Worm (Caenorhabditis elegans) whole organism, late embryonic: Measurements from ENCODE around the gene glc-3.

Experiments used
- C08G9.2 ChIP-seq: sonication (generic microtip); optimal IDR thresholded peaks from 2 replicates; lab custom pipeline; 2016; ENCODE audit warnings: mild to moderate bottlenecking, missing genetic modification characterization, moderate library complexity, missing compliant biosample characterization
- T23F11.4 ChIP-seq: fragments of 200-800 bp; sonication (Bioruptor generic); optimal IDR thresholded peaks from 2 replicates; lab custom pipeline; 2018; ENCODE audit warnings: mild to moderate bottlenecking, missing genetic modification characterization, missing compliant biosample characterization
- ahr-1 ChIP-seq: sonication (generic microtip); optimal IDR thresholded peaks from 2 replicates; lab custom pipeline; 2016; ENCODE audit warnings: missing genetic modification characterization, missing compliant biosample characterization
- ama-1 ChIP-seq: fragments of 150-350 bp; optimal IDR thresholded peaks from 2 replicates; lab custom pipeline; 2014
- ceh-14 ChIP-seq: sonication (generic microtip); optimal IDR thresholded peaks from 2 replicates; lab custom pipeline; 2016; ENCODE audit warnings: missing genotype, missing genetic modification characterization, missing compliant biosample characterization
- ceh-30 ChIP-seq: fragments of 150-350 bp; optimal IDR thresholded peaks from 2 replicates; lab custom pipeline; 2014; ENCODE audit warnings: missing biosample characterization, missing genetic modification characterization
- ceh-31 ChIP-seq: sonication (generic microtip); optimal IDR thresholded peaks from 2 replicates; lab custom pipeline; 2016; ENCODE audit warnings: missing genetic modification characterization, missing compliant biosample characterization
- ceh-34 ChIP-seq: sonication (generic microtip); optimal IDR thresholded peaks from 2 replicates; lab custom pipeline; 2016; ENCODE audit warnings: mild to moderate bottlenecking, missing genetic modification characterization, missing compliant biosample characterization
- dmd-4 ChIP-seq: sonication (generic microtip); optimal IDR thresholded peaks from 2 replicates; lab custom pipeline; 2016; ENCODE audit warnings: borderline replicate concordance, missing genetic modification characterization, missing compliant biosample characterization
- ets-4 ChIP-seq: sonication (generic microtip); optimal IDR thresholded peaks from 2 replicates; lab custom pipeline; 2016; ENCODE audit warnings: missing genetic modification characterization, missing compliant biosample characterization
- fax-1 ChIP-seq: sonication (generic microtip); optimal IDR thresholded peaks from 2 replicates; lab custom pipeline; 2016; ENCODE audit warnings: missing genotype, missing genetic modification characterization, missing compliant biosample characterization
- fkh-10 ChIP-seq: fragments of 150-350 bp; optimal IDR thresholded peaks from 2 replicates; lab custom pipeline; 2014; ENCODE audit warnings: missing biosample characterization, missing genetic modification reagents, missing genetic modification characterization
- fkh-6 ChIP-seq: sonication (generic microtip); optimal IDR thresholded peaks from 2 replicates; lab custom pipeline; 2016; ENCODE audit warnings: missing genetic modification characterization, missing compliant biosample characterization
- gmeb-2 ChIP-seq: sonication (generic microtip); optimal IDR thresholded peaks from 2 replicates; lab custom pipeline; 2016; ENCODE audit warnings: missing genetic modification characterization, inconsistent platforms, missing compliant biosample characterization
- hlh-13 ChIP-seq: fragments of 200-800 bp; sonication (Bioruptor generic); optimal IDR thresholded peaks from 2 replicates; lab custom pipeline; 2018; ENCODE audit warnings: mild to moderate bottlenecking, missing genetic modification characterization, missing compliant biosample characterization
- hlh-15 ChIP-seq: sonication (generic microtip); optimal IDR thresholded peaks from 2 replicates; lab custom pipeline; 2016; ENCODE audit warnings: missing genetic modification characterization, missing compliant biosample characterization
- hlh-30 ChIP-seq: sonication (generic microtip); optimal IDR thresholded peaks from 2 replicates; lab custom pipeline; 2017; ENCODE audit warnings: antibody characterized with exemption, missing genetic modification characterization, missing compliant biosample characterization; ENCODE audit not compliant: insufficient read depth
- lin-11 ChIP-seq: fragments of 200-800 bp; sonication (Bioruptor generic); optimal IDR thresholded peaks from 2 replicates; lab custom pipeline; 2018; ENCODE audit warnings: mild to moderate bottlenecking, missing genetic modification characterization, missing compliant biosample characterization
- madf-2 ChIP-seq: sonication (generic microtip); optimal IDR thresholded peaks from 2 replicates; lab custom pipeline; 2017; ENCODE audit warnings: missing genetic modification characterization, missing compliant biosample characterization
- nfya-1 ChIP-seq: sonication (generic microtip); optimal IDR thresholded peaks from 2 replicates; lab custom pipeline; 2017; ENCODE audit warnings: missing genetic modification characterization, mild to moderate bottlenecking, missing compliant biosample characterization, antibody characterized with exemption, moderate library complexity
- nhr-11 ChIP-seq: fragments of 150-350 bp; optimal IDR thresholded peaks from 2 replicates; lab custom pipeline; 2014; ENCODE audit warnings: missing biosample characterization, missing genetic modification characterization
- nhr-232 ChIP-seq: sonication (generic microtip); optimal IDR thresholded peaks from 2 replicates; lab custom pipeline; 2016; ENCODE audit warnings: missing genetic modification characterization, missing compliant biosample characterization
- pag-3 ChIP-seq: sonication (generic microtip); optimal IDR thresholded peaks from 2 replicates; lab custom pipeline; 2016; ENCODE audit warnings: missing compliant biosample characterization, missing genetic modification characterization, borderline replicate concordance
- pat-9 ChIP-seq: fragments of 200-800 bp; sonication (Bioruptor generic); optimal IDR thresholded peaks from 2 replicates; lab custom pipeline; 2018; ENCODE audit warnings: mild to moderate bottlenecking, missing genetic modification characterization, moderate library complexity, missing compliant biosample characterization
- pax-1 ChIP-seq: fragments of 150-350 bp; optimal IDR thresholded peaks from 2 replicates; lab custom pipeline; 2014; ENCODE audit warnings: missing biosample characterization, missing genetic modification characterization
- pqm-1 ChIP-seq: sonication (generic microtip); optimal IDR thresholded peaks from 2 replicates; lab custom pipeline; 2016; ENCODE audit warnings: missing genetic modification characterization, missing compliant biosample characterization
- pros-1 ChIP-seq: fragments of 150-350 bp; optimal IDR thresholded peaks from 2 replicates; lab custom pipeline; 2014; ENCODE audit warnings: missing biosample characterization, missing genetic modification reagents, missing genetic modification characterization
- rnt-1 ChIP-seq: sonication (generic microtip); optimal IDR thresholded peaks from 2 replicates; lab custom pipeline; 2016; ENCODE audit warnings: missing genetic modification characterization, missing compliant biosample characterization
- sdc-2 ChIP-seq: sonication (generic microtip); optimal IDR thresholded peaks from 2 replicates; lab custom pipeline; 2016; ENCODE audit warnings: missing genotype, missing genetic modification characterization, missing compliant biosample characterization
- sox-4 ChIP-seq: sonication (generic microtip); optimal IDR thresholded peaks from 2 replicates; lab custom pipeline; 2017; ENCODE audit warnings: mild to moderate bottlenecking, missing genetic modification characterization, inconsistent platforms, missing compliant biosample characterization
- syd-9 ChIP-seq: sonication (generic microtip); optimal IDR thresholded peaks from 2 replicates; lab custom pipeline; 2016; ENCODE audit warnings: mild to moderate bottlenecking, missing genetic modification characterization, moderate library complexity, missing compliant biosample characterization
- tbx-2 ChIP-seq: sonication (generic microtip); optimal IDR thresholded peaks from 2 replicates; lab custom pipeline; 2016; ENCODE audit warnings: missing genetic modification characterization, missing compliant biosample characterization
- tbx-7 ChIP-seq: sonication (generic microtip); optimal IDR thresholded peaks from 2 replicates; lab custom pipeline; 2016; ENCODE audit warnings: missing genotype, missing genetic modification characterization, missing compliant biosample characterization
- unc-3 ChIP-seq, 2 experiments: fragments of 200-800 bp in 1 of 2; sonication (Bioruptor generic) in 1 of 2; sonication (generic microtip) in 1 of 2; conservative IDR thresholded peaks in 1 of 2; optimal IDR thresholded peaks in 1 of 2; 2 replicates each; pipeline versions ENCODE4 v1.3.6 to Lab custom; 2016 to 2022; ENCODE audit warnings: missing compliant biosample characterization in 2 of 2, missing genetic modification characterization in 2 of 2, missing genetic modification reagents in 1 of 2
- unc-55 ChIP-seq: sonication (generic microtip); optimal IDR thresholded peaks from 2 replicates; lab custom pipeline; 2017; ENCODE audit warnings: missing biosample characterization, missing genetic modification reagents, missing genetic modification characterization
- zip-5 ChIP-seq: sonication (generic microtip); optimal IDR thresholded peaks from 2 replicates; lab custom pipeline; 2016; ENCODE audit warnings: missing genetic modification characterization, missing compliant biosample characterization

The glc-3 gene

DNA sequence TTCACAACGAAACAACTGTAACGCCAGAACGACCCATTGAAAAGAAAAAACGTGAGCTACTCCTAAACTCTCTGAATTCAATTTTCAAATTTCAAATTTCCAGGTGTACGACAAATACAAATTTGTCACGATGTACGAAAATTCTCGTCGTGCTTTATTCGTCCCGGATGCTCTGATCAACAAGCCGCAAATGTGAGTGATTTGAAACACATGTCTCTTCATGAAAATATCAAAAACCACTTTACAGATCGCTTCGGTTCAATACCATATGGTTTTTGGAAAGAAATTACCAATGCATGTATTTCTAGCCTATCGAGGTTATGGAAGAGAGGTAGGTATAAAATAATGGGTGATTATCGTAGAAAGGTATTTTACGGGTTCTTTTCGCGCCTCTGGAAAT, 6.5 kb downstream of the glc-3 start:
- no peak for TF ChIP-seq ama-1 (lab: Kevin White, UChicago)
- TF ChIP-seq rnt-1 (tag; lab: Kevin White, UChicago), result no peak
- TF ChIP-seq madf-2, result no peak
- TF ChIP-seq ceh-30, result no peak
- no peak for TF ChIP-seq sox-4 (tag; lab: Kevin White, UChicago)
- no peak for TF ChIP-seq pag-3 (tag; lab: Kevin White, UChicago)
- TF ChIP-seq ets-4 (tag; lab: Kevin White, UChicago), result no peak
- TF ChIP-seq fkh-10 (GFP tag; lab: Kevin White, UChicago), result no peak
- TF ChIP-seq hlh-15, result no peak

DNA sequence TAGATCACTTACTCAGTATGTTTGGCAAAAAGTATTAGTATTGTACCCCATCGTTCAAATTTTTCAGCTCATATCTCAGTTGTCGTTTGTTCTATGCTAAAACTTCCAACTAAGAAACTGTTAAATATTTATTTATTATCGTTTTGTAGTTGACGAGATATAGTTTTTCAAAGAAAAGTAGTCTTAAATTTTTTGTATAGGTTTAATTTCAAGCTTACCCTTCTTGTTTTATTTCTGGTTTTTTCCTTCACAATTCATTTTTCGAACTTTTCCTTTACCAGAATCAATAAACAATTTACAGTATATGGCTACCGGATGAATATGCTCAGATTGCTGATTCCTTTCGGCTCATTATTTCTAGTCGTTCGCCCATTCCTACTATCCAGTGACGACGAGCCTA, 7.7 kb downstream of the glc-3 start, which contains the start of gene F08F3.1:
Gene F08F3.1, plus strand, starts transcription at position 301 of the 400 bp plus-strand sequence.
- TF ChIP-seq nfya-1 (tag; lab: Kevin White, UChicago) (no peak), tbx-2 (tag; lab: Kevin White, UChicago) (no peak), lin-11 (no peak), syd-9 (tag; lab: Kevin White, UChicago) (no peak), gmeb-2 (no peak), dmd-4 (tag; lab: Kevin White, UChicago) (no peak), ahr-1 (tag; lab: Kevin White, UChicago) (no peak), unc-55 (GFP tag; lab: Kevin White, UChicago) (no peak), zip-5 (no peak), sdc-2 (tag; lab: Kevin White, UChicago) (no peak)
- TF ChIP-seq, all 69 proteins: peak for 0

DNA sequence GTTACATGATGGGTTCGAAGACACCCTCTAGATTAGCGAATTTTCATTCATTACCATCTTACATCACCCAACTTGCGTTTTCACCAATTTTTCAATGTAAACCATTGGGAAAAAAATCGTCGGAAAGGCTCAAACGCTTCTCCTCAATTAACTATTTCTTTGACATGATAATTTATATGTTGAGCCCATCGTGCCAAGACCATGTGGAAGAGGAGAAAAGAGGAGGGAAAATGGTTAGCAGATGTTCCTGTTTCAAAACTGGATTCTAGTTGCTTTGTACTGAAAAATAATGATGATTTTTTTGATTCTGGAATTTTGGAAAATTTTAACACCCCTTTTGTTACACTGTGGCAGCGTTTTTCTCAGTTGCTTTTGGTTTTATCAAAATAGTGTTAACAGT, 9.5 kb downstream of the glc-3 start:
- TF ChIP-seq unc-3 (GFP tag; conservative IDR thresholded peaks at IDR 0.05; lab: Robert Waterston, UW), result no peak
- no peak for TF ChIP-seq unc-3 (tag; optimal IDR thresholded peaks at IDR 0.05; lab: Kevin White, UChicago)
- no peak for TF ChIP-seq ceh-14
- no peak for TF ChIP-seq pag-3 (tag; lab: Kevin White, UChicago)
- TF ChIP-seq sox-4 (tag; lab: Kevin White, UChicago), result no peak
- no peak for TF ChIP-seq T23F11.4 (GFP tag; lab: Kevin White, UChicago)
- TF ChIP-seq unc-55 (GFP tag; lab: Kevin White, UChicago), result no peak
- no peak for TF ChIP-seq pros-1
- TF ChIP-seq pqm-1 (tag; lab: Kevin White, UChicago), result no peak
- TF ChIP-seq pat-9 (tag; lab: Kevin White, UChicago), result no peak
- no peak for TF ChIP-seq ceh-34 (tag; lab: Kevin White, UChicago)

DNA sequence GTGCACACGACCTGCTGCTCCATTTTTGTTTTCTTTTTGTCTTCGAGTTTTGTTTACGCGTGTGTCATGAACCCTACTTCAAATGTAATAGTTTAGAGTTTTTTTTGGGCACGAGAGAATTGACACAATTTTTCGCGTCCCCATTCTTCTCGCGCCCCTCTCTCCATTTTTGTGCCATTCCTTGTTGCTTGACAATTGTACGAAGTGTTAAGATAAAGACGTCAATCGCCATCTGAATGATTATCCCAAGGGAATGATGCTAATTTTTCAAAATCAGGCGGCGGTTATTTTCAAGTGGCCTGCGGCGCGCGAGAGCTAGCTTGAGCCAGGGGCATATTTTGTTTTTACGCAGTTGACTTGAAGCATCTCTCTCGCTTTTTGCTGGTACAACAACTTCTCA, 11.1 kb downstream of the glc-3 start:
- TF ChIP-seq C08G9.2 (tag; lab: Kevin White, UChicago) (no peak), sdc-2 (tag; lab: Kevin White, UChicago) (no peak), fkh-6 (tag; lab: Kevin White, UChicago) (no peak), hlh-13 (GFP tag; lab: Kevin White, UChicago) (no peak), tbx-7 (no peak), nhr-232 (no peak), unc-3 (GFP tag; conservative IDR thresholded peaks at IDR 0.05; lab: Robert Waterston, UW) (no peak), unc-3 (tag; optimal IDR thresholded peaks at IDR 0.05; lab: Kevin White, UChicago) (no peak)
- TF ChIP-seq, all 69 proteins: peak for 0

DNA sequence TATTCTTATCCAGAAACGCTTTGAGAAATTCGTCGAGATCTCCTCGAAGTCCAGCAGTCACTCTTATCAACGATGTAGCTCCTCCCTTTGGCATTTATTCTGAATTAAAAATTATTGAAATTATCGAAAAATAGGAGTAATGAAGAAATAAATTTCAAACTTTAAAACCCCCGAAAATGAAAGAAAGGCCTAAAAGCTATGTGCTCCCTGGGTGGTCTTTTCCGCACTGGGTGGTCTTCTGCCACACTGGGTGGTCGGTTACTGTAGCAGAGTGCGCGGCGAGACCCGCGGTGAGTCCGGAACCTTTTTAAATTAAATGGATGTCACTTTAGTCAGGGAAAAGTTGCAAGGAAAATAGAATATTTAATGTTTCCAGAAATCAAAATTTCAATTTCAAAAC, 14.4 kb downstream of the glc-3 start, which contains the start of gene snpc-1.3:
Gene snpc-1.3, minus strand, starts transcription at position 101 of the 400 bp plus-strand sequence.
- TF ChIP-seq hlh-30 (tag; lab: Kevin White, UChicago), result no peak
- no peak for TF ChIP-seq fax-1 (tag; lab: Kevin White, UChicago)
- TF ChIP-seq ceh-31 (tag; lab: Kevin White, UChicago), result no peak
- TF ChIP-seq nhr-11 (tag; lab: Kevin White, UChicago), result no peak
- TF ChIP-seq pax-1 (tag; lab: Kevin White, UChicago), result no peak
